Worm (Caenorhabditis elegans): ENCODE data around the gene str-230.

DNA sequence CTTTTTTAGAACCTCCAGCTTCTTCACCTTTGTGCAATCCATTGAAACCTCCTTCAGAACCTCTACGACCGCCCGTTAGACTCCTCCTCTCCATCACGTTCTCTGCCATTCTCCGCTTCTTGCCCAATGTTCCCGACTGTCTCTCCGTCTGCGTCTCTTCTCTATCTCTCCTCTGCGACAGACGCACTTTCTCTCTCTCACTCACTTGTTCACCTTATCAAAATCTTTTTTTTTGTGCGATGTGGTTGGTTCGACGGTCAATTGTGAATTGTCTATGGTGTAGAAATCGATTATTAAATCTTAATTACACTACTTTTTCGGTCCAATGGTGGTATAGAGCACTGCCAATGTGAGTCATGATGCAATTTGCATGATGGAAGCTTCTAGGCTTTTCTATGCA is 17.2 kb downstream of the str-230 start, which contains the start of gene atfs-1:
- TF ChIP-seq ama-1 (optimal IDR thresholded peaks at IDR 0.05), result peak; percentile 81
- no peak for TF ChIP-seq ama-1 (GFP tag; optimal IDR thresholded peaks at IDR 0.05)
- TF ChIP-seq ztf-22 (GFP tag; optimal IDR thresholded peaks at IDR 0.05), result no peak
- TF ChIP-seq K12H6.12 (tag; optimal IDR thresholded peaks at IDR 0.05), result no peak
- no peak for TF ChIP-seq snpc-1.3 (tag; optimal IDR thresholded peaks at IDR 0.05; ENCODE audit: insufficient read depth)
- TF ChIP-seq cebp-2 (GFP tag; IDR thresholded peaks at IDR 0.05), result no peak
- TF ChIP-seq efl-1 (GFP tag; optimal IDR thresholded peaks at IDR 0.05), result no peak
- TF ChIP-seq F49E8.2 (tag; optimal IDR thresholded peaks at IDR 0.05; ENCODE audit: insufficient read depth), result no peak
- TF ChIP-seq bed-1 (GFP tag; IDR thresholded peaks at IDR 0.05), result no peak
- no peak for TF ChIP-seq lag-1 (GFP tag; IDR thresholded peaks at IDR 0.05)
- TF ChIP-seq unc-130 (GFP tag; optimal IDR thresholded peaks at IDR 0.05), result no peak
- no peak for TF ChIP-seq let-526 (GFP tag; IDR thresholded peaks at IDR 0.05)
- no peak for TF ChIP-seq atf-7 (tag; optimal IDR thresholded peaks at IDR 0.05)
- TF ChIP-seq pha-4 (tag; optimal IDR thresholded peaks at IDR 0.05), result no peak
- no peak for TF ChIP-seq tbx-9 (tag; optimal IDR thresholded peaks at IDR 0.05; ENCODE audit: borderline replicate concordance)
